Worm (Caenorhabditis elegans): ENCODE data around the gene F54H12.4.

DNA sequence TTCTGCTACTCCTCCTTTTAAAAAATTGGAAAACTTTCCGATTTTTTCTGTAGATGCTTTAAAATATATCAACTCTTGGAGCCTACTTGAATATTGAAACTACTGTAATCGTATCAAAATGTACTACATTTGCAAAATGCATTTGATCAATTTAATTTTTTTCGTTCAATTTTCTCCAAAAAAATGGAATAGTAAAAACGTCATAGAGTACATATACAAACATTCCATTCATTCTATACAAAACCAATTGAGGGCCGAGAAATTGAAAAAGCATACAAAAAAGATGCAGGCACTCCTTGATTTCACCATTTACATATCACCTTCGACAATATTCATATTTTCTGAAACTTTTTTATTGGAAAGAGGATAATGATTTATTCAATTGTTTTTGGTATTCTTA is 41.5 kb upstream of the F54H12.4 start, which contains the start of gene C06G4.6:
- no peak for TF ChIP-seq mef-2 (tag; optimal IDR thresholded peaks at IDR 0.05)
- TF ChIP-seq alr-1 (tag; optimal IDR thresholded peaks at IDR 0.05; ENCODE audit: borderline replicate concordance): no peak
- TF ChIP-seq rnt-1 (tag; optimal IDR thresholded peaks at IDR 0.05): no peak
- TF ChIP-seq lsy-2 (tag; optimal IDR thresholded peaks at IDR 0.05): no peak
- TF ChIP-seq blmp-1 (tag; optimal IDR thresholded peaks at IDR 0.05): no peak
- no peak for TF ChIP-seq ceh-8 (GFP tag; optimal IDR thresholded peaks at IDR 0.05)
- no peak for TF ChIP-seq vab-15 (tag; optimal IDR thresholded peaks at IDR 0.05)
- TF ChIP-seq dpl-1 (GFP tag; optimal IDR thresholded peaks at IDR 0.05): no peak
- no peak for TF ChIP-seq nhr-237 (tag; optimal IDR thresholded peaks at IDR 0.05)
